Worm (Caenorhabditis elegans) whole organism, L4 larva: ENCODE results near the gene F35E8.6.

ENCODE experiments used
- ama-1 ChIP-seq: fragments of 150-350 bp; optimal IDR thresholded peaks from 2 replicates; lab custom pipeline; 2014; ENCODE audit warnings: inconsistent platforms, mixed read lengths
- ceh-28 ChIP-seq: fragments of 150-350 bp; optimal IDR thresholded peaks from 2 replicates; lab custom pipeline; 2014; ENCODE audit warnings: missing biosample characterization, missing genetic modification reagents, missing genetic modification characterization
- ceh-82 ChIP-seq: sonication (generic microtip); optimal IDR thresholded peaks from 2 replicates; lab custom pipeline; 2017; ENCODE audit warnings: missing biosample characterization, missing genetic modification characterization
- fkh-10 ChIP-seq: fragments of 150-350 bp; optimal IDR thresholded peaks from 2 replicates; lab custom pipeline; 2014; ENCODE audit warnings: missing biosample characterization, missing genetic modification reagents, missing genetic modification characterization
- lin-39 ChIP-seq: fragments of 150-350 bp; optimal IDR thresholded peaks from 2 replicates; lab custom pipeline; 2014; ENCODE audit warnings: missing biosample characterization, missing genetic modification reagents, missing genetic modification characterization
- lsy-2 ChIP-seq, 2 experiments: fragments of 150-350 bp in 1 of 2; sonication (generic microtip) in 1 of 2; optimal IDR thresholded peaks; 2 replicates each; lab custom pipeline; 2014 to 2017; ENCODE audit warnings: missing biosample characterization in 2 of 2, missing genetic modification characterization in 2 of 2
- mdl-1 ChIP-seq, 2 experiments: fragments of 150-350 bp in 1 of 2; sonication (generic microtip) in 1 of 2; optimal IDR thresholded peaks; 2 replicates each; lab custom pipeline; 2014 to 2017; ENCODE audit warnings: missing biosample characterization in 2 of 2, missing genetic modification characterization in 2 of 2
- nhr-237 ChIP-seq: sonication (generic microtip); optimal IDR thresholded peaks from 2 replicates; lab custom pipeline; 2017; ENCODE audit warnings: missing biosample characterization, missing genetic modification characterization
- nhr-6 ChIP-seq: fragments of 150-350 bp; optimal IDR thresholded peaks from 2 replicates; lab custom pipeline; 2014; ENCODE audit warnings: missing biosample characterization, missing genetic modification characterization
- unc-39 ChIP-seq: sonication (generic microtip); optimal IDR thresholded peaks from 2 replicates; lab custom pipeline; 2017; ENCODE audit warnings: missing biosample characterization, missing genetic modification characterization
- unc-62 ChIP-seq, 3 experiments: fragments of 150-350 bp in 1 of 3; sonication (generic microtip); optimal IDR thresholded peaks in 2 of 3; peaks in 1 of 3; 1 replicate in 1 of 3; 2 replicates in 2 of 3; lab custom pipeline; 2014 to 2017; ENCODE audit warnings: missing biosample characterization in 3 of 3, missing genetic modification characterization in 3 of 3, missing genetic modification reagents in 3 of 3, missing genotype in 1 of 3
- vab-7 ChIP-seq: fragments of 200-800 bp; sonication (Bioruptor generic); IDR thresholded peaks from 2 replicates; pipeline ENCODE4 v1.3.6; 2022; ENCODE audit warnings: missing genetic modification reagents, missing genetic modification characterization, missing compliant biosample characterization

DNA sequence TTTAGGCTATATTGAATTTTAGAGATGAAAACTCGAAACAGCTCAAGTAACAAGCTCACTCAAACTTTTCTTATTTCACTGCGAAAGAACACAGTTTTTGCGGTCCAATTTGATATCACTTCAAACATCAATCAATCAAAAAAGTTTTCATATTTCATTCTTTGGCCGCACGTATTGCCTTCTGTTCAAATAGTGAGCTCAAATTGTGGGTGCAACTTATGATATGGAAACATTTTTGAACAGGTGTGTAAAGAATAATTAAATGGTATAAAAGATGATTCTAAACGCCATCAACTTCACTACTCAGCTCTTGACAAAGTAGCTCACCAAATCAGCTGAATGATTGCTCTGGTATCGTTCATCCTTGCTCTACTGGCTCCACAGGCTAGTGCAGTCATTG lies 12.3 kb upstream of the F35E8.6 start, which contains the start of gene T06C12.14:
- TF ChIP-seq ama-1 (lab: Kevin White, UChicago) (no peak), fkh-10 (GFP tag; lab: Kevin White, UChicago) (no peak), nhr-6 (no peak), mdl-1 (tag; optimal IDR thresholded peaks at IDR 0.05; lab: Kevin White, UChicago) (no peak), vab-7 (GFP tag; lab: Robert Waterston, UW) (no peak), lin-39 (tag; lab: Kevin White, UChicago) (no peak), nhr-237 (tag; lab: Kevin White, UChicago) (no peak), unc-62 (GFP tag; optimal IDR thresholded peaks at IDR 0.05 in 1 of 2; lab: Kevin White, UChicago) (peak in 1 of 2 experiments; percentile 53), unc-62 (tag; optimal IDR thresholded peaks at IDR 0.05; lab: Kevin White, UChicago) (no peak), lsy-2 (tag; optimal IDR thresholded peaks at IDR 0.05; lab: Kevin White, UChicago) (no peak), ceh-28 (no peak), unc-39 (no peak), ceh-82 (tag; lab: Kevin White, UChicago) (no peak)
